Fruit fly (Drosophila melanogaster): ENCODE results near the gene rdog.
A peak's percentile ranks its signal among the peaks of the same experiment; 100 is the strongest.

rdog gene

DNA sequence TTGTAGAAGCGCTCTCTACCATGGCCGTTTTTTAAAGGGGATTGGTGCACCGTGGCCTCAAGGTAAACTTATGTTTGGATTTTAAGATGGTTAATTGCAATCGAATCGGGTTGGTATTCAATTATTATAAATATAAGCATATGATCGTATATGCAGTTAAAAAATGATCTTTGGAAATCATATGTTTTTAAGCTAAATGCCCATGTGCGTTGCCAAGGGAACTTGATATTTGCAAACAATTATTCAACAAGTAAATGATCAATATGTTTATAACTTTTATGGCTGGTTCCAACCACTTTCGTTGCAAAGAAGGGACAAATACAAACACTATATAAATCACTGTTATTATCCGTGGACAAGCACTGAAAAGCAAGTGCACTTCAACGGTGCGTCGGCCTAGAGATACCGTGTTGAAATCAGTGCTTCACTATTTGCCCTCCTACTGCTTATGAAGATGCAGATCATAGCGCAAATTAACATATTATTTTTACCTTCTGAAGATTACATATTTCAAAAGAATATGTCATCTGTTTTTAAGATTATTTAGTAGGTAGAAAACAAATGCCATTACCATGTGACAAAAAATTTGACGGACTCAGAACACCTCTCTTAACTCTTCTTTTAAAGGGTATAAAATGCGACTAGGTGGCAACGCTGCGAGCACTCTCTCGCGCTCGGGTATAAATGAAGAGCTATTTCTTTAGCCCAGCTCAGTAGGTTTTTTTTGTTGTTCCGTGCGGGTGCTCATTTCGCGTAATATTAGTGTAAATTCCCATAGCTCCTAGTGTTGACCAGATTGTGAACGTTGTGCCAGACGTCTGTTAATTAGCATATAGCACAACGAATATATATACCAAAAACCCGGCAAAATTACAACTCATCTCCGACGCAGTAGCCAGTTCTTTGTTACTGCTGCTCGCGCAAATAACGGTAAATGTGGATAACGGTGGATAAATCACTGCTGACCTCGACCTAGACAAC, at the start of gene rdog:
Gene rdog (plus strand): TSS at position 705 of the 981 bp plus-strand sequence.
- TF ChIP-seq Mnt (GFP tag; optimal IDR thresholded peaks at IDR 0.05): peak; percentile 71
- TF ChIP-seq cnc (optimal IDR thresholded peaks at IDR 0.05): peak in 1 of 2 experiments; percentile 10
- peak; percentile 86 for TF ChIP-seq CG12768 (GFP tag; optimal IDR thresholded peaks at IDR 0.05)
- TF ChIP-seq Crg-1 (GFP tag; optimal IDR thresholded peaks at IDR 0.05): peak; percentile 65
- peak; percentile 97 for TF ChIP-seq ovo (GFP tag; optimal IDR thresholded peaks at IDR 0.05)
- peak; percentile 53 for TF ChIP-seq Clk (GFP tag; optimal IDR thresholded peaks at IDR 0.05)
- no peak for TF ChIP-seq kay (GFP tag; ENCODE audit: borderline replicate concordance)
- TF ChIP-seq cic (GFP tag; optimal IDR thresholded peaks at IDR 0.05): peak; percentile 74
- TF ChIP-seq CG14711 (tag; optimal IDR thresholded peaks at IDR 0.05): peak; percentile 63
- TF ChIP-seq CG11617 (GFP tag; optimal IDR thresholded peaks at IDR 0.05): peak; percentile 92
- TF ChIP-seq tj (GFP tag; optimal IDR thresholded peaks at IDR 0.05): peak; percentile 59
- TF ChIP-seq Hr96 (GFP tag; optimal IDR thresholded peaks at IDR 0.05): peak; percentile 89
- peak; percentile 80 for TF ChIP-seq CG7101 (tag; optimal IDR thresholded peaks at IDR 0.05)
- TF ChIP-seq CG5204 (GFP tag; optimal IDR thresholded peaks at IDR 0.05): no peak
- peak; percentile 82 for TF ChIP-seq CG7045 (GFP tag; optimal IDR thresholded peaks at IDR 0.05)
- peak; percentile 77 for TF ChIP-seq CG33017 (tag; optimal IDR thresholded peaks at IDR 0.05)
- peak; percentile 62 for TF ChIP-seq CG1620 (GFP tag; optimal IDR thresholded peaks at IDR 0.05)
- peak; percentile 80 for TF ChIP-seq bab1 (GFP tag; optimal IDR thresholded peaks at IDR 0.05)
- TF ChIP-seq toe (GFP tag; optimal IDR thresholded peaks at IDR 0.05): no peak
- peak; percentile 73 for TF ChIP-seq pad (GFP tag; optimal IDR thresholded peaks at IDR 0.05)

- no peak for TF ChIP-seq tj (GFP tag; optimal IDR thresholded peaks at IDR 0.05)
- TF ChIP-seq kay (GFP tag; ENCODE audit: borderline replicate concordance): no peak
- no peak for TF ChIP-seq CG11617 (GFP tag; optimal IDR thresholded peaks at IDR 0.05)
- no peak for TF ChIP-seq CG12768 (GFP tag; optimal IDR thresholded peaks at IDR 0.05)
- TF ChIP-seq CG14711 (tag; optimal IDR thresholded peaks at IDR 0.05): no peak
- TF ChIP-seq cnc (optimal IDR thresholded peaks at IDR 0.05): no peak
- no peak for TF ChIP-seq Clk (GFP tag; optimal IDR thresholded peaks at IDR 0.05)
- no peak for TF ChIP-seq Crg-1 (GFP tag; optimal IDR thresholded peaks at IDR 0.05)
- no peak for TF ChIP-seq toe (GFP tag; optimal IDR thresholded peaks at IDR 0.05)
- no peak for TF ChIP-seq ovo (GFP tag; optimal IDR thresholded peaks at IDR 0.05)
- TF ChIP-seq cic (GFP tag; optimal IDR thresholded peaks at IDR 0.05): peak; percentile 60
- TF ChIP-seq Mnt (GFP tag; optimal IDR thresholded peaks at IDR 0.05): no peak
- TF ChIP-seq Hr96 (GFP tag; optimal IDR thresholded peaks at IDR 0.05): no peak
- peak; percentile 9 for TF ChIP-seq CG33017 (tag; optimal IDR thresholded peaks at IDR 0.05)
- TF ChIP-seq CG1620 (GFP tag; optimal IDR thresholded peaks at IDR 0.05): no peak
- no peak for TF ChIP-seq CG7045 (GFP tag; optimal IDR thresholded peaks at IDR 0.05)
- TF ChIP-seq bab1 (GFP tag; optimal IDR thresholded peaks at IDR 0.05): no peak
Observed at dm6 chr3R:29111795-29112194, 46.1 kb upstream of the rdog start.

DNA sequence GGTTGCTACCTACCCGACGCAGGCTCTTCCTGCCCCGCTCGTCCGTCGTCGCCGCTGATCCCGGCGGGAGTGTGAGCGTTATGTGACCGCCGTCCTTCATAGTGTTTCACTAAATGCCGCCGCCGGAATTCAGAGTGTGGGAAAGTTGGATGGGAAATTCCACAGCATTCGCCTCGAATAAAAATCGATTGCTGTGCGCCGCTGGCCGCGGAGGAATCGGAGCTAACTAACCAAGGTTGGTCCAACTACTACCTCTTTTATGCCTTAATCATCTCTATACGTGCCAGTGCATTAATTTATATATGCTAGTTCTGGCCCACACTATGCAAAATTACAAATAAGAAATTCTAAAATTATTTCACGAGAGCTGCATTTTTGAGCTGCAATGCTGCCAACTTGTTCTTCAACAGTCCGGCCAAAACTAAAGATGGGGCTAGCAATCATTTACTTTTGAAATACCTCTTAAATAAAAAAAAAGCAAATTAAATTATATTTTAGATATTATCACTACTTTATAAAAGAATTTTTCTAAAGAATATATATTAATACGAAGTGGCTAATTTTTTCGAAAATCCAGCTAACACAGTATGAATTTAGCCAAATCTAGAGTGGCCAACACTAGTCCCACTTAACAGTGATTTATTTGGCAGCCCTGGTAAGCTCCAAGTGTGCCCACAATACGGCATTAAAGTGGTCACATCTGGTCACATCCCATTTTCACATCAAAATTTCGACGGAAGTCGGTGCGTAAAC, 45.3 kb upstream of the rdog start, which contains the start of the genes alpha-Man-Ib and Pdhb:
Gene alpha-Man-Ib (minus strand): TSS at position 425 of the 753 bp plus-strand sequence.
Gene Pdhb (plus strand): TSS at position 674 of the 753 bp plus-strand sequence.
- TF ChIP-seq cic (GFP tag; optimal IDR thresholded peaks at IDR 0.05) (peak; percentile 22), Clk (GFP tag; optimal IDR thresholded peaks at IDR 0.05) (peak; percentile 50), CG7045 (GFP tag; optimal IDR thresholded peaks at IDR 0.05) (peak; percentile 78), toe (GFP tag; optimal IDR thresholded peaks at IDR 0.05) (no peak), CG1620 (GFP tag; optimal IDR thresholded peaks at IDR 0.05) (peak; percentile 64), Mnt (GFP tag; optimal IDR thresholded peaks at IDR 0.05) (peak; percentile 71), Hr96 (GFP tag; optimal IDR thresholded peaks at IDR 0.05) (peak; percentile 41), Crg-1 (GFP tag; optimal IDR thresholded peaks at IDR 0.05) (peak; percentile 59), CG12768 (GFP tag; optimal IDR thresholded peaks at IDR 0.05) (peak; percentile 71), ovo (GFP tag; optimal IDR thresholded peaks at IDR 0.05) (peak; percentile 60), pad (GFP tag; optimal IDR thresholded peaks at IDR 0.05) (peak; percentile 56), CG33017 (tag; optimal IDR thresholded peaks at IDR 0.05) (peak; percentile 72), CG5204 (GFP tag; optimal IDR thresholded peaks at IDR 0.05) (no peak), CG14711 (tag; optimal IDR thresholded peaks at IDR 0.05) (peak; percentile 74), CG11617 (GFP tag; optimal IDR thresholded peaks at IDR 0.05) (peak; percentile 73), bab1 (GFP tag; optimal IDR thresholded peaks at IDR 0.05) (peak; percentile 78), cnc (optimal IDR thresholded peaks at IDR 0.05) (no peak), kay (GFP tag; ENCODE audit: borderline replicate concordance) (no peak), CG7101 (tag; optimal IDR thresholded peaks at IDR 0.05) (peak; percentile 85), tj (GFP tag; optimal IDR thresholded peaks at IDR 0.05) (peak; percentile 63)

- no peak for TF ChIP-seq pad (GFP tag; optimal IDR thresholded peaks at IDR 0.05)
Observed at dm6 chr3R:29113392-29113791, 44.5 kb upstream of the rdog start.

DNA sequence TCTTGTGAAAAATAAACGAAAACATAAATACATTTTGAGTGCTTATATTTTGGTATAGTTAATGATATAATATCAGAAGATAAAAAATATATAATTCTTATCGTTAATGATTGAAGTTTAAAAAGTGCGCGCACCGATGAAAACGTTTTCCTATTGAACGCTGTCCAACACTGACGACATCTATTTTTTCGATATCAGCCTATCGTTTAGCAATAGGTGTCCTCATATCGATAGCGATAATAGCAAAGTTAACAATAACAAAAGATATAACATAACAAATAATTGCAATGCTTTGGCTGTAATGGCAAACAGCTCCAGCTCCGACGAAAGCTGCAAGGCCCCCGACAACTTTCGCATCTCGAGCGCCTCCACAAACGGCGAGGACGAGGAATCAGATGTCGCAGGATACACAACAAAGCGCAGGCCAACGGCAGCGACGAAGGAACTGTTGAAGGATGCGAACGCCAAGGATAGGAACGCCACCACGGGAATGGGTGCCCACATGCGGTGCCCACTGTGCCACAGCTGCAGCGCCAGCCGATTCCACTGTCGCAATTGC, 41.7 kb upstream of the rdog start, which contains the start of gene Atg14:
Gene Atg14 (plus strand): TSS at position 225 of the 559 bp plus-strand sequence.
- peak; percentile 12 for TF ChIP-seq CG33017 (tag; optimal IDR thresholded peaks at IDR 0.05)
- no peak for TF ChIP-seq toe (GFP tag; optimal IDR thresholded peaks at IDR 0.05)
- TF ChIP-seq CG7101 (tag; optimal IDR thresholded peaks at IDR 0.05): peak; percentile 57
- TF ChIP-seq Mnt (GFP tag; optimal IDR thresholded peaks at IDR 0.05): peak; percentile 58
- TF ChIP-seq cic (GFP tag; optimal IDR thresholded peaks at IDR 0.05): peak; percentile 37
- peak; percentile 40 for TF ChIP-seq Hr96 (GFP tag; optimal IDR thresholded peaks at IDR 0.05)
- TF ChIP-seq pad (GFP tag; optimal IDR thresholded peaks at IDR 0.05): peak; percentile 52
- peak; percentile 44 for TF ChIP-seq CG12768 (GFP tag; optimal IDR thresholded peaks at IDR 0.05)
- TF ChIP-seq kay (GFP tag; ENCODE audit: borderline replicate concordance): no peak
- TF ChIP-seq CG14711 (tag; optimal IDR thresholded peaks at IDR 0.05): peak; percentile 34
- no peak for TF ChIP-seq CG7045 (GFP tag; optimal IDR thresholded peaks at IDR 0.05)
- no peak for TF ChIP-seq Clk (GFP tag; optimal IDR thresholded peaks at IDR 0.05)
- peak; percentile 12 for TF ChIP-seq CG1620 (GFP tag; optimal IDR thresholded peaks at IDR 0.05)
- TF ChIP-seq Crg-1 (GFP tag; optimal IDR thresholded peaks at IDR 0.05): peak; percentile 40
- peak; percentile 47 for TF ChIP-seq bab1 (GFP tag; optimal IDR thresholded peaks at IDR 0.05)
